Fruit fly (Drosophila melanogaster) S2 (cell line): Measurements from ENCODE around the gene udt.

ENCODE experiments used
- CG8478 ChIP-seq: fragments of >200 bp; optimal IDR thresholded peaks from 2 replicates; lab custom pipeline; 2018
- CTCF ChIP-seq, 2 experiments: fragments of >200 bp; optimal IDR thresholded peaks; 2 replicates each; lab custom pipeline; 2018

dm6 chr3R:23787632-23787960 lies 24.5 kb upstream of the udt start:
- TF ChIP-seq CG8478 (no peak), CTCF (optimal IDR thresholded peaks at IDR 0.05; lab: Kevin White, UChicago) (no peak)
